Fruit fly (Drosophila melanogaster): ENCODE data around the gene CG15578.
"Not testable (repeated sequence)": the region's sequence is repeated elsewhere in the genome, so short reads cannot be mapped to it uniquely, and the experiment has no call there.

The CG15578 gene

DNA sequence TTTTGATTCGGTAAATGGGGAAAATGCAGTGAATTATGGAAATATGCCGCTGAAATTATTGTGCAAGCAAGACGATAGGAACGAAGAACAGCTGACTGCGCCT lies 44.2 kb upstream of the CG15578 start, which contains the start of gene mRpL33:
mRpL33 (minus strand) TSS at position 101 of the 103 bp plus-strand sequence.
- TF ChIP-seq CG32121 (GFP tag; IDR thresholded peaks at IDR 0.05): no peak

DNA sequence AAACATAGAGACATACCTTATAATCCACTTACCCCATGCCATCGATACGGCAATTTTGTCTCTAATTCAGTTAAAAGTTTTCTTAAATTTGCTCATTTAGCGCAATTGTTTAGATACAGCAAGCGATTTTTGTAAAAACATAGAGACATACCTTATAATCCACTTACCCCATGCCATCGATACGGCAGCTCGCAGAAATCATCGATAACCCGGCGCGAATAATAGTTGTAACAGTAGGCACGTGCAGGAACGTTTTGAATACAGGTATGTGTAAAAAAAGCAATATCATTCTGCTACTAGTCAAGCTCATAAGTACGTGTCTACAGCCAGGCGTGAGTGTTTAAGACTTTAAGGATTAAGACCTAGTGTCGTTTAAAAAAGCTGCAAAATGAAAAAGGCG lies 41.5 kb upstream of the CG15578 start, which contains the start of gene NO66:
NO66 (plus strand) TSS at position 199 of the 400 bp plus-strand sequence.
- TF ChIP-seq CG8301 (tag; optimal IDR thresholded peaks at IDR 0.05); CG9948 (tag; optimal IDR thresholded peaks at IDR 0.05); CG32121 (GFP tag; IDR thresholded peaks at IDR 0.05): not testable (repeated sequence)

- TF ChIP-seq CG34367 (tag; optimal IDR thresholded peaks at IDR 0.05); CG12605 (GFP tag; IDR thresholded peaks at IDR 0.05); Snoo (tag; optimal IDR thresholded peaks at IDR 0.05): not testable (repeated sequence)
Measured at dm6 chrX:4318701-4319100, 40.9 kb upstream of the CG15578 start, which contains the start of gene mei-9. mei-9 (minus strand) TSS chrX:4318801.

DNA sequence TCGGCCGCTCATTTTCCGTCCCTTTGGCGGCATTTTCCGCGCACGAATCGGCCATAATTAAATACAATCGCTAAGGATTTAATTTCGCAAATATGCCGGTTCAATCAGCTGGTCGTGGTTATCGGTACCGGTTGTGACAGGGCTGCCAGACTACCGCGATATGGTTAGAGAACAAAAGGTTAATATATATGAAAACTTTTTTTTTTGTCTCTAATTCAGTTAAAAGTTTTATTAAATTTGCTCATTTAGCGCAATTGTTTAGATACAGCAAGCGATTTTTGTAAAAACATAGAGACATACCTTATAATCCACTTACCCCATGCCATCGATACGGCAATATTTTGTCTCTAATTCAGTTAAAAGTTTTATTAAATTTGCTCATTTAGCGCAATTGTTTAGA lies 40.2 kb upstream of the CG15578 start:
- 0 out of 3 replicates have a peak, but pooled peaks have one; percentile 10 for TF ChIP-seq fd96Ca (GFP tag; IDR thresholded peaks at IDR 0.05)
- TF ChIP-seq CG32121 (GFP tag; IDR thresholded peaks at IDR 0.05): peak; percentile 38; the same call in 1 of the 2 replicates
- peak; percentile 55 for TF ChIP-seq Ets98B (GFP tag; IDR thresholded peaks at IDR 0.05)
- peak; percentile 55 for TF ChIP-seq rn (GFP tag; IDR thresholded peaks at IDR 0.05)
- TF ChIP-seq CG12605 (GFP tag; IDR thresholded peaks at IDR 0.05): peak; percentile 36
- TF ChIP-seq CG4496 (GFP tag; IDR thresholded peaks at IDR 0.05): peak; percentile 70; the same call in 2 of the 3 replicates

DNA sequence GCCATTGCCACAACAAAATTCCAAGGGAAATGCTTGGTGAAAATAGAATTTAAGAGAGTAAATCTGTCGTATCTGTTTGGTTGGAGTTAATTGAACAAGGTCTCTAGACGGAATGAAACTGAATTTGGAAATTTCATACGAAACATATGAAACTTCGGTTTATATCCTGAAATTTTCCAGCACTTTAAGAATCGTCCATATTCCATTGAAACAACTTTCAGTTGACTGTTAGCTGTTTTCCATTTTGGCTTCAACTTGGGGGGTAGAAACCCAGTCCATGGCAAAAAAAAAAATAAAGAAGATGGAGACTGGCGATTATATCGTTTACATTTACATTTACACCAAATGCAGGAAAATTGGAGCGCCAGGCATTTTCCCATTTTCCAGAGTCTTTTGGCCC lies 33.9 kb upstream of the CG15578 start, which contains the start of gene CG15579:
CG15579 (minus strand) TSS at position 101 of the 400 bp plus-strand sequence.
- no peak for TF ChIP-seq Pif1B (GFP tag; optimal IDR thresholded peaks at IDR 0.05)

DNA sequence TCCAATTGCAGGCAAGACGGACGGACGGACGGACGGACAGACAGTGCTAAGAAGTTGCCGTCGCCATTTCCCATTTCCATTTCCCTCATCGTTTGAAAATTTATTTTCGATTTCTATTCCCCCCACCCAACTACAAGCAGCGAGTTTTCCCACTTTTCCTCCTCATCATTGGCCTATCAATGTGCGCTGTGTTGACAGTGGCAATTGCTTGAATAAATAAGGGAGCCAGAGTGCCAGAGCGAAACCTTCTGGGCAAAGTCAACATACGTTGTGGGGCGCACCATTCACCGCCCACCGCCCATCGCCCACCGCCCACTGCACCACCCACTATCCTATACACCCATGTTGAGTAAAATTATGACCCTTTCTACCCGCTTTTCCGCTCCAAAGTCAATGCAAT lies 28.2 kb upstream of the CG15578 start:
- TF ChIP-seq CG12605 (GFP tag; IDR thresholded peaks at IDR 0.05): no peak
- no peak for TF ChIP-seq CG15710 (tag; optimal IDR thresholded peaks at IDR 0.05)
- TF ChIP-seq Pif1B (GFP tag; optimal IDR thresholded peaks at IDR 0.05): no peak
- no peak for TF ChIP-seq CG8159 (tag; optimal IDR thresholded peaks at IDR 0.05)
- no peak for TF ChIP-seq CG17806 (tag; optimal IDR thresholded peaks at IDR 0.05)
- TF ChIP-seq CG9948 (tag; optimal IDR thresholded peaks at IDR 0.05): no peak
- no peak for TF ChIP-seq Snoo (tag; optimal IDR thresholded peaks at IDR 0.05)
- no peak for TF ChIP-seq CG10348 (GFP tag; IDR thresholded peaks at IDR 0.05)
- TF ChIP-seq EcR (GFP tag; optimal IDR thresholded peaks at IDR 0.05): no peak
- no peak for TF ChIP-seq CG8301 (tag; optimal IDR thresholded peaks at IDR 0.05)
- TF ChIP-seq CG14655 (GFP tag; optimal IDR thresholded peaks at IDR 0.05): no peak
- TF ChIP-seq D1 (tag; optimal IDR thresholded peaks at IDR 0.05): no peak

dm6 chrX:4302246-4302645 lies 24.5 kb upstream of the CG15578 start, which contains the start of gene CG12692:
CG12692 (minus strand) TSS chrX:4302346.
- no peak for TF ChIP-seq CG8301 (tag; optimal IDR thresholded peaks at IDR 0.05)
- no peak for TF ChIP-seq Pif1A (GFP tag; optimal IDR thresholded peaks at IDR 0.05)
- TF ChIP-seq CG10348 (GFP tag; IDR thresholded peaks at IDR 0.05): no peak
- no peak for TF ChIP-seq CG15710 (tag; optimal IDR thresholded peaks at IDR 0.05)
- no peak for TF ChIP-seq CG14655 (GFP tag; optimal IDR thresholded peaks at IDR 0.05)
- no peak for TF ChIP-seq Snoo (tag; optimal IDR thresholded peaks at IDR 0.05)
- no peak for TF ChIP-seq gl (tag; optimal IDR thresholded peaks at IDR 0.05)
- no peak for TF ChIP-seq CG17806 (tag; optimal IDR thresholded peaks at IDR 0.05)
- TF ChIP-seq CG4496 (GFP tag; IDR thresholded peaks at IDR 0.05): no peak
- TF ChIP-seq D1 (tag; optimal IDR thresholded peaks at IDR 0.05): no peak

DNA sequence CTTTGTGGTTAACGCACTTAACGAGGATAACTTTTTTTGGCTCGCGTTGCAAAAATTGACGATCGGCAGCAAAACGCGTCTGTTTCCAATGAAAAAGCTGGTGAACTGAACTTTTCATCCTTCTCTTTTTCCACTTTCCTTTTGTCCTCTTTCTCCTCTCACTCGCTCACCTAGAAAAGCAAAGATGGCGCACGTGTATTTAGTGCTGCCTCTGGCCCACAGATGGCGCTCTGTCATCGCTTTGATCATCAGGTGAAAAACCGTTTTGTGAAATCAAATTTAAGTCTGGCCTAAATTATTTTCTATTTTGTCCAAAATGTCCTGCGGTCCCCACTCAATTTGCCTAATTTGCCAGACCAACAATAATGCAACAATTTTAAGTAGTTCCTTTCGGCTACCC lies 15.7 kb upstream of the CG15578 start:
- TF ChIP-seq EcR (GFP tag; optimal IDR thresholded peaks at IDR 0.05) (no peak), CG13204 (GFP tag; optimal IDR thresholded peaks at IDR 0.05) (no peak), CG4496 (GFP tag; IDR thresholded peaks at IDR 0.05) (no peak), CG15710 (tag; optimal IDR thresholded peaks at IDR 0.05) (no peak), CG14655 (GFP tag; optimal IDR thresholded peaks at IDR 0.05) (no peak), Ets98B (GFP tag; IDR thresholded peaks at IDR 0.05) (no peak), CG32121 (GFP tag; IDR thresholded peaks at IDR 0.05) (no peak), fd96Ca (GFP tag; IDR thresholded peaks at IDR 0.05) (no peak), rn (GFP tag; IDR thresholded peaks at IDR 0.05) (no peak), CG8159 (tag; optimal IDR thresholded peaks at IDR 0.05) (no peak), CG10348 (GFP tag; IDR thresholded peaks at IDR 0.05) (no peak), CG17806 (tag; optimal IDR thresholded peaks at IDR 0.05) (no peak), CG8301 (tag; optimal IDR thresholded peaks at IDR 0.05) (no peak), CG34367 (tag; optimal IDR thresholded peaks at IDR 0.05) (no peak), Snoo (tag; optimal IDR thresholded peaks at IDR 0.05) (no peak)

- TF ChIP-seq CG12605 (GFP tag; IDR thresholded peaks at IDR 0.05) (peak; percentile 37; the same call in 1 of the 2 replicates), CG13204 (GFP tag; optimal IDR thresholded peaks at IDR 0.05) (no peak)
Measured at dm6 chrX:4280769-4281168, 3.0 kb upstream of the CG15578 start.

All from whole organism, pupa.